Worm (Caenorhabditis elegans) whole organism, L2 larva: ENCODE results near the gene gly-5.

Source experiments
- F13H6.1 ChIP-seq: sonication (generic microtip); optimal IDR thresholded peaks from 2 replicates; lab custom pipeline; 2016; ENCODE audit warnings: missing genetic modification characterization, missing compliant biosample characterization
- R02D3.7 ChIP-seq: fragments of 150-350 bp; optimal IDR thresholded peaks from 2 replicates; lab custom pipeline; 2014; ENCODE audit warnings: missing biosample characterization, missing genetic modification characterization
- ama-1 ChIP-seq: fragments of 150-350 bp; optimal IDR thresholded peaks from 2 replicates; lab custom pipeline; 2018; ENCODE audit warnings: inconsistent platforms
- elt-3 ChIP-seq: sonication (generic microtip); optimal IDR thresholded peaks from 2 replicates; lab custom pipeline; 2017; ENCODE audit warnings: missing biosample characterization, missing genetic modification characterization
- lin-13 ChIP-seq: fragments of 150-350 bp; optimal IDR thresholded peaks from 2 replicates; lab custom pipeline; 2014; ENCODE audit warnings: missing biosample characterization, missing genetic modification reagents, missing genetic modification characterization
- mdl-1 ChIP-seq, 2 experiments: fragments of 150-350 bp in 1 of 2; sonication (generic microtip) in 1 of 2; optimal IDR thresholded peaks; 2 replicates each; lab custom pipeline; 2017; ENCODE audit warnings: missing biosample characterization in 2 of 2, missing genetic modification characterization in 2 of 2
- nhr-11 ChIP-seq: fragments of 150-350 bp; optimal IDR thresholded peaks from 2 replicates; lab custom pipeline; 2014; ENCODE audit warnings: missing biosample characterization, missing genetic modification characterization
- nhr-25 ChIP-seq: fragments of 150-350 bp; sonication (generic microtip); optimal IDR thresholded peaks from 3 replicates; lab custom pipeline; 2014; ENCODE audit warnings: missing biosample characterization, missing genetic modification characterization
- ztf-11 ChIP-seq: sonication (generic microtip); optimal IDR thresholded peaks from 2 replicates; lab custom pipeline; 2017; ENCODE audit warnings: missing biosample characterization, missing genetic modification characterization

DNA sequence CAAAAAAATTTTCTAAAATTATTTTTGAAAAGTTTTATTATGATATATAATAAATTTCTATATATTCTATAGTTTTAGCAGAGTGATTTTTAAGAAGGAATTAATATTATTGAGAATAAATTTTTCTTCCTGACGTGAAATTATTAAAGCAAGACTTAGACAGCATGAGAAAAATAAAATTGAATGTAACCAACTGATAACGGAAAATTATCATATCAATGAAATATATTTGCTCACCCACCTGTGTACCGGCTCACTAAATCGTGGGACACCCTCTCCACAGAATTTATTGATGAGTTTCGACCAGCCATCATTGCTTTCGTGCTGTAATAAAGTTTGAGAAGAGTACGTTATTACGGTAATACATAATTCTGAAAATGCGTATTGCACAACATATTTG, 47.9 kb upstream of the gly-5 start, which contains the start of gene bre-2:
- TF ChIP-seq lin-13 (GFP tag; lab: Kevin White, UChicago) (no peak), nhr-11 (tag; lab: Kevin White, UChicago) (no peak), elt-3 (no peak), ztf-11 (tag; lab: Kevin White, UChicago) (no peak), ama-1 (lab: Kevin White, UChicago) (no peak), mdl-1 (tag; optimal IDR thresholded peaks at IDR 0.05; lab: Kevin White, UChicago) (no peak), F13H6.1 (tag; lab: Kevin White, UChicago) (no peak), R02D3.7 (tag; lab: Kevin White, UChicago) (no peak), nhr-25 (tag; lab: Kevin White, UChicago) (no peak)
